Worm (Caenorhabditis elegans): ENCODE data around the gene C13A2.6.

Gene C13A2.6

ce11 chrV:7248227-7248953 lies 21.1 kb upstream of the C13A2.6 start:
- TF ChIP-seq ceh-13 (GFP tag; optimal IDR thresholded peaks at IDR 0.05), result no peak
- no peak for TF ChIP-seq scrt-1 (GFP tag; IDR thresholded peaks at IDR 0.05)
- no peak for TF ChIP-seq F13C5.2 (tag; optimal IDR thresholded peaks at IDR 0.05)
- no peak for TF ChIP-seq ceh-36 (tag; optimal IDR thresholded peaks at IDR 0.05)
- TF ChIP-seq aly-1 (tag; optimal IDR thresholded peaks at IDR 0.05), result no peak
- TF ChIP-seq ets-7 (tag; optimal IDR thresholded peaks at IDR 0.05), result no peak
- TF ChIP-seq flt-1 (GFP tag; IDR thresholded peaks at IDR 0.05), result no peak
- no peak for TF ChIP-seq pes-1 (GFP tag; IDR thresholded peaks at IDR 0.05)
- no peak for TF ChIP-seq ama-1 (optimal IDR thresholded peaks at IDR 0.05)
- no peak for TF ChIP-seq B0310.2 (tag; optimal IDR thresholded peaks at IDR 0.05)
- TF ChIP-seq tra-4 (tag; optimal IDR thresholded peaks at IDR 0.05), result no peak
- no peak for TF ChIP-seq tbx-11 (GFP tag; IDR thresholded peaks at IDR 0.05)
- TF ChIP-seq tbx-37 (GFP tag; conservative IDR thresholded peaks at IDR 0.05), result no peak
- TF ChIP-seq sea-1 (GFP tag; conservative IDR thresholded peaks at IDR 0.05), result no peak
- TF ChIP-seq hnd-1 (tag; optimal IDR thresholded peaks at IDR 0.05), result no peak
- TF ChIP-seq hmbx-1 (tag; optimal IDR thresholded peaks at IDR 0.05), result no peak
- TF ChIP-seq hmg-4 (GFP tag; optimal IDR thresholded peaks at IDR 0.05), result no peak

- TF ChIP-seq aly-1 (tag; optimal IDR thresholded peaks at IDR 0.05) (no peak), tbx-37 (GFP tag; conservative IDR thresholded peaks at IDR 0.05) (no peak), hmg-4 (GFP tag; optimal IDR thresholded peaks at IDR 0.05) (no peak), sea-1 (GFP tag; conservative IDR thresholded peaks at IDR 0.05) (no peak), hmbx-1 (tag; optimal IDR thresholded peaks at IDR 0.05) (no peak), F13C5.2 (tag; optimal IDR thresholded peaks at IDR 0.05) (no peak), hnd-1 (tag; optimal IDR thresholded peaks at IDR 0.05) (no peak), tbx-11 (GFP tag; IDR thresholded peaks at IDR 0.05) (no peak), scrt-1 (GFP tag; IDR thresholded peaks at IDR 0.05) (no peak), ets-7 (tag; optimal IDR thresholded peaks at IDR 0.05) (no peak), tra-4 (tag; optimal IDR thresholded peaks at IDR 0.05) (no peak)
These were observed 14.4 kb upstream of the C13A2.6 start, which contains the start of gene C05C8.8 for ce11 chrV:7255095-7255494. TSS of gene C05C8.8 (minus strand) at chrV:7255195.

- TF ChIP-seq hnd-1 (tag; optimal IDR thresholded peaks at IDR 0.05), result no peak
- no peak for TF ChIP-seq hmbx-1 (tag; optimal IDR thresholded peaks at IDR 0.05)
- no peak for TF ChIP-seq F13C5.2 (tag; optimal IDR thresholded peaks at IDR 0.05)
- no peak for TF ChIP-seq tbx-37 (GFP tag; conservative IDR thresholded peaks at IDR 0.05)
- no peak for TF ChIP-seq ama-1 (optimal IDR thresholded peaks at IDR 0.05)
- no peak for TF ChIP-seq ceh-13 (GFP tag; optimal IDR thresholded peaks at IDR 0.05)
- no peak for TF ChIP-seq B0310.2 (tag; optimal IDR thresholded peaks at IDR 0.05)
- TF ChIP-seq ets-7 (tag; optimal IDR thresholded peaks at IDR 0.05), result no peak
- TF ChIP-seq scrt-1 (GFP tag; IDR thresholded peaks at IDR 0.05), result no peak
- no peak for TF ChIP-seq pes-1 (GFP tag; IDR thresholded peaks at IDR 0.05)
- no peak for TF ChIP-seq tbx-11 (GFP tag; IDR thresholded peaks at IDR 0.05)
- TF ChIP-seq hmg-4 (GFP tag; optimal IDR thresholded peaks at IDR 0.05), result no peak
- TF ChIP-seq ceh-36 (tag; optimal IDR thresholded peaks at IDR 0.05), result no peak
- TF ChIP-seq flt-1 (GFP tag; IDR thresholded peaks at IDR 0.05), result no peak
- TF ChIP-seq aly-1 (tag; optimal IDR thresholded peaks at IDR 0.05), result no peak
- no peak for TF ChIP-seq sea-1 (GFP tag; conservative IDR thresholded peaks at IDR 0.05)
- TF ChIP-seq tra-4 (tag; optimal IDR thresholded peaks at IDR 0.05), result no peak
These were observed 10.5 kb upstream of the C13A2.6 start, which contains the start of gene C13A2.12 for ce11 chrV:7258965-7259364. TSS of gene C13A2.12 (plus strand) at chrV:7259265.

ce11 chrV:7264042-7264441 lies 5.5 kb upstream of the C13A2.6 start, which contains the start of gene C13A2.9:
TSS of gene C13A2.9 (minus strand) at chrV:7264142.
- TF ChIP-seq ceh-36 (tag; optimal IDR thresholded peaks at IDR 0.05) (no peak), F13C5.2 (tag; optimal IDR thresholded peaks at IDR 0.05) (no peak), sea-1 (GFP tag; conservative IDR thresholded peaks at IDR 0.05) (no peak), aly-1 (tag; optimal IDR thresholded peaks at IDR 0.05) (no peak), pes-1 (GFP tag; IDR thresholded peaks at IDR 0.05) (no peak), tbx-11 (GFP tag; IDR thresholded peaks at IDR 0.05) (no peak), ama-1 (optimal IDR thresholded peaks at IDR 0.05) (no peak), scrt-1 (GFP tag; IDR thresholded peaks at IDR 0.05) (no peak)

ce11 chrV:7266021-7266420 lies 3.5 kb upstream of the C13A2.6 start, which contains the start of gene C13A2.7:
TSS of gene C13A2.7 (plus strand) at chrV:7266321.
- TF ChIP-seq ama-1 (optimal IDR thresholded peaks at IDR 0.05) (no peak), aly-1 (tag; optimal IDR thresholded peaks at IDR 0.05) (no peak), scrt-1 (GFP tag; IDR thresholded peaks at IDR 0.05) (no peak), hmbx-1 (tag; optimal IDR thresholded peaks at IDR 0.05) (no peak), tbx-37 (GFP tag; conservative IDR thresholded peaks at IDR 0.05) (no peak), tbx-11 (GFP tag; IDR thresholded peaks at IDR 0.05) (no peak), hmg-4 (GFP tag; optimal IDR thresholded peaks at IDR 0.05) (no peak), flt-1 (GFP tag; IDR thresholded peaks at IDR 0.05) (no peak), pes-1 (GFP tag; IDR thresholded peaks at IDR 0.05) (no peak), ceh-36 (tag; optimal IDR thresholded peaks at IDR 0.05) (no peak), F13C5.2 (tag; optimal IDR thresholded peaks at IDR 0.05) (no peak), B0310.2 (tag; optimal IDR thresholded peaks at IDR 0.05) (no peak), ets-7 (tag; optimal IDR thresholded peaks at IDR 0.05) (no peak)

ce11 chrV:7274992-7275391 lies 5.5 kb downstream of the C13A2.6 start, which contains the start of gene C13A2.10:
TSS of gene C13A2.10 (minus strand) at chrV:7275092.
- TF ChIP-seq sea-1 (GFP tag; conservative IDR thresholded peaks at IDR 0.05) (no peak), tbx-37 (GFP tag; conservative IDR thresholded peaks at IDR 0.05) (no peak), ama-1 (optimal IDR thresholded peaks at IDR 0.05) (no peak), B0310.2 (tag; optimal IDR thresholded peaks at IDR 0.05) (no peak), aly-1 (tag; optimal IDR thresholded peaks at IDR 0.05) (no peak)

- no peak for TF ChIP-seq ceh-13 (GFP tag; optimal IDR thresholded peaks at IDR 0.05)
- no peak for TF ChIP-seq hnd-1 (tag; optimal IDR thresholded peaks at IDR 0.05)
- no peak for TF ChIP-seq hmbx-1 (tag; optimal IDR thresholded peaks at IDR 0.05)
- TF ChIP-seq flt-1 (GFP tag; IDR thresholded peaks at IDR 0.05), result no peak
- TF ChIP-seq sea-1 (GFP tag; conservative IDR thresholded peaks at IDR 0.05), result no peak
- no peak for TF ChIP-seq ceh-36 (tag; optimal IDR thresholded peaks at IDR 0.05)
- no peak for TF ChIP-seq F13C5.2 (tag; optimal IDR thresholded peaks at IDR 0.05)
- no peak for TF ChIP-seq aly-1 (tag; optimal IDR thresholded peaks at IDR 0.05)
- no peak for TF ChIP-seq scrt-1 (GFP tag; IDR thresholded peaks at IDR 0.05)
- no peak for TF ChIP-seq ama-1 (optimal IDR thresholded peaks at IDR 0.05)
- no peak for TF ChIP-seq tbx-37 (GFP tag; conservative IDR thresholded peaks at IDR 0.05)
- no peak for TF ChIP-seq hmg-4 (GFP tag; optimal IDR thresholded peaks at IDR 0.05)
- TF ChIP-seq tra-4 (tag; optimal IDR thresholded peaks at IDR 0.05), result no peak
- no peak for TF ChIP-seq tbx-11 (GFP tag; IDR thresholded peaks at IDR 0.05)
- TF ChIP-seq B0310.2 (tag; optimal IDR thresholded peaks at IDR 0.05), result no peak
- TF ChIP-seq ets-7 (tag; optimal IDR thresholded peaks at IDR 0.05), result no peak
- no peak for TF ChIP-seq pes-1 (GFP tag; IDR thresholded peaks at IDR 0.05)
These were observed 6.0 kb downstream of the C13A2.6 start, which contains the start of gene C13A2.5 for ce11 chrV:7275491-7275890. TSS of gene C13A2.5 (plus strand) at chrV:7275791.
